Worm (Caenorhabditis elegans): Measurements from ENCODE around the gene Y97E10AR.2.

Gene Y97E10AR.2

DNA sequence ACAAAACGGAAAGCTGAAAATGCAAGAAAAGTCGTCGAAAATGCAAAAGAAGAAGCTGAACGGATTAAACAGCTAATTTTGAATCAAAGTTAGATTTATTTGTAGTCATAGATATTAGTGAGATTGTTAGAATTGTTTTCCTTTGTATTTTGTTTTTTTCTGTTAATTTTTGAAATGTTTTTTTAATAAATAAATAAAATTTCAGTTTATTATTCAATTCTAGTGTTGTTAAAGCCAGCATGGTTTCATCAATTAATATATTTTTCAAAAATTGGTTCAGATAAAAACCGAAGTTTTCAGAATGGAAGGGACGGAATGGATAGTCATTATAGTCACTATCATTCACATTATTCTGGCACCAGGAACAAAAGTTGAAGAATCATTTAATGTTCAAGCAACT lies 38.8 kb downstream of the Y97E10AR.2 start, which contains the start of gene algn-12:
algn-12 (plus strand) TSS at position 301 of the 400 bp plus-strand sequence.
- no peak for TF ChIP-seq eor-1 (tag; optimal IDR thresholded peaks at IDR 0.05)
- TF ChIP-seq ztf-4 (tag; optimal IDR thresholded peaks at IDR 0.05), result no peak
- no peak for TF ChIP-seq ztf-11 (tag; optimal IDR thresholded peaks at IDR 0.05)
- TF ChIP-seq nhr-237 (tag; optimal IDR thresholded peaks at IDR 0.05), result no peak
- no peak for TF ChIP-seq nhr-43 (tag; optimal IDR thresholded peaks at IDR 0.05; ENCODE audit: poor library complexity, severe bottlenecking)
- TF ChIP-seq ceh-9 (tag; optimal IDR thresholded peaks at IDR 0.05), result no peak
- TF ChIP-seq lin-39 (tag; optimal IDR thresholded peaks at IDR 0.05), result no peak
- TF ChIP-seq mdl-1 (tag; optimal IDR thresholded peaks at IDR 0.05), result no peak
- no peak for TF ChIP-seq aly-2 (tag; optimal IDR thresholded peaks at IDR 0.05)
- TF ChIP-seq nfya-1 (tag; optimal IDR thresholded peaks at IDR 0.05; ENCODE audit: insufficient read depth), result no peak
- TF ChIP-seq fkh-10 (GFP tag; optimal IDR thresholded peaks at IDR 0.05), result no peak
- TF ChIP-seq mml-1 (tag; optimal IDR thresholded peaks at IDR 0.05), result no peak
- no peak for TF ChIP-seq fos-1 (tag; optimal IDR thresholded peaks at IDR 0.05)
- no peak for TF ChIP-seq nhr-11 (tag; optimal IDR thresholded peaks at IDR 0.05)
- no peak for TF ChIP-seq nhr-77 (tag; optimal IDR thresholded peaks at IDR 0.05)

DNA sequence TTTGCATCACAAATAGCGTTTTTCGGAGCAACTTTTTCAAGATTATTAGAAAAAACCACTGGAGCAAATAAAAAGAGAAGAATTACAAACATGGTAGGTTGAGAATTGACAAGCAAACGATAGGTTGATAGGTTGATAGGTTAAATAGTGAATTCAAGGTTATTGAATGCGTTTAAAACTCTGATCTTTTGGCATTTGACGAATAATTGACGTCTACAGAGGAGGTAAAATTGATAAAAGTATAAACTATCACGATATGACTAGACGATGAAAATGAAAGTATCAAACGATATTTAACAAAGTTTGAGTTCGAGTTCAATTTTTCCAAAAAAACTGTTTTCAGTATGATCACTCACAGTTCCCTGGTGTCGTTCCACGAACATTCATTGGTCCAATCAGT lies 40.0 kb downstream of the Y97E10AR.2 start, which contains the start of gene ZC513.14:
ZC513.14 (minus strand) TSS at position 101 of the 400 bp plus-strand sequence.
- TF ChIP-seq nhr-237 (tag; optimal IDR thresholded peaks at IDR 0.05) (no peak), egl-5 (tag; optimal IDR thresholded peaks at IDR 0.05) (no peak), ZK546.5 (tag; optimal IDR thresholded peaks at IDR 0.05) (no peak), snpc-4 (tag; optimal IDR thresholded peaks at IDR 0.05) (no peak), fkh-2 (tag; optimal IDR thresholded peaks at IDR 0.05) (no peak), nhr-25 (tag; optimal IDR thresholded peaks at IDR 0.05) (no peak), pqm-1 (tag; optimal IDR thresholded peaks at IDR 0.05) (no peak), lsy-12 (tag; optimal IDR thresholded peaks at IDR 0.05) (no peak), fos-1 (tag; optimal IDR thresholded peaks at IDR 0.05) (no peak)

DNA sequence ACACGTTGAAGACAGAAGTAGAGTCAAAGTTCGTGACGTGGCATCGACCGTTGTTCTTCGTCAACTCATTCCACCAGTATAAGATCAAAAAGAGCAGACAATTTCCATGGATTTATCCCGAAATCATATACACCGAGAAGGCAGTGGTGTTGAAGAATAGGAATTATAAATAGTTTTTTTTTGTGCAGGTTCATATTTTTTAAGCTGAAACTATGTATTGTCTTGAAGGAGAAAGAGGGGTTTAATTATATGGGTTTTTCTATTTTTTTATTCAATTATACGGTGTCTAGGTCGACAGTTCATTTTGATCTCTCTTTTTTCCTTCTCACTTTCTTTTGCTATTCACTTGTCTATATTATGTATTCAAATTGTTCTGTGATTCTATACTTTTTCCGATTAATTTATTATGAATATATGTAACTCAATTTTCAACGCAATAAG lies 43.1 kb downstream of the Y97E10AR.2 start:
- peak; percentile 83 for TF ChIP-seq tbx-2 (tag; optimal IDR thresholded peaks at IDR 0.05)
- TF ChIP-seq nhr-43 (tag; optimal IDR thresholded peaks at IDR 0.05; ENCODE audit: poor library complexity, severe bottlenecking), result peak; percentile 85
- TF ChIP-seq daf-12 (tag; optimal IDR thresholded peaks at IDR 0.05), result no peak
- TF ChIP-seq ceh-16 (tag; optimal IDR thresholded peaks at IDR 0.05), result peak; percentile 23
- TF ChIP-seq nhr-28 (tag; optimal IDR thresholded peaks at IDR 0.05), result peak; percentile 24
- no peak for TF ChIP-seq nhr-77 (tag; optimal IDR thresholded peaks at IDR 0.05)
- peak; percentile 72 for TF ChIP-seq fos-1 (tag; optimal IDR thresholded peaks at IDR 0.05)
- no peak for TF ChIP-seq nfya-1 (tag; optimal IDR thresholded peaks at IDR 0.05; ENCODE audit: insufficient read depth)
- peak; percentile 90 for TF ChIP-seq nhr-23 (tag; optimal IDR thresholded peaks at IDR 0.05)
- peak; percentile 37 for TF ChIP-seq lsy-12 (tag; optimal IDR thresholded peaks at IDR 0.05)
- peak in 1 of 3 experiments; percentile 4 for TF ChIP-seq elt-3 (tag; optimal IDR thresholded peaks at IDR 0.05)

DNA sequence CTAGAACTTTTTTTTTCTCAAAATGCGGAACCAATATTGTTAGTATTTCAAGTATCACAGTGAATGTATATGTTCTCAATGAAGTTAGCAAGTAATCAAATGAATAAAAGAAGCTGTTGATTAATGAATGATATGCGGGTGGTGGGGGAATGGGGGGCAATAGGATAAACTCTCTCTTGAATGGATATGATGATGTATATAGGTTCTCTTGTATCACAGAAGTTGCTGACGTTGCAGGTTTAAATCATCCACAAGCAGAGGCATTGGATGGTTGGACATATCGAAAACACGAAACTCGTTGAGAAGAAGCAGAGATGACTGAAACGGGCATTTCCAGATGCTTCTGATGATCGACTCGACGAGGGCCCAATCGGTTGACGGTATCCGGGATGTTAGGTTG lies 43.6 kb downstream of the Y97E10AR.2 start:
- TF ChIP-seq sea-2 (GFP tag; optimal IDR thresholded peaks at IDR 0.05) (no peak), egl-5 (tag; optimal IDR thresholded peaks at IDR 0.05) (no peak), ama-1 (optimal IDR thresholded peaks at IDR 0.05) (peak; percentile 86), ceh-82 (tag; optimal IDR thresholded peaks at IDR 0.05) (no peak), nhr-25 (tag; optimal IDR thresholded peaks at IDR 0.05) (peak; percentile 40)

ce11 chrV:8040247-8041084 lies 44.5 kb downstream of the Y97E10AR.2 start:
- TF ChIP-seq nhr-25 (tag; optimal IDR thresholded peaks at IDR 0.05), result peak; percentile 64
- peak; percentile 84 for TF ChIP-seq ama-1 (optimal IDR thresholded peaks at IDR 0.05)
- TF ChIP-seq tbx-2 (tag; optimal IDR thresholded peaks at IDR 0.05), result peak; percentile 4
- TF ChIP-seq nhr-237 (tag; optimal IDR thresholded peaks at IDR 0.05), result no peak
- no peak for TF ChIP-seq mdl-1 (tag; optimal IDR thresholded peaks at IDR 0.05)
- TF ChIP-seq nhr-28 (tag; optimal IDR thresholded peaks at IDR 0.05), result no peak
- peak; percentile 63 for TF ChIP-seq fos-1 (tag; optimal IDR thresholded peaks at IDR 0.05)
- TF ChIP-seq elt-3 (tag; optimal IDR thresholded peaks at IDR 0.05), result peak in 1 of 3 experiments; percentile 13
- TF ChIP-seq fkh-10 (GFP tag; optimal IDR thresholded peaks at IDR 0.05), result no peak
- peak; percentile 95 for TF ChIP-seq nhr-23 (tag; optimal IDR thresholded peaks at IDR 0.05)
- TF ChIP-seq ceh-28 (tag; optimal IDR thresholded peaks at IDR 0.05), result no peak
- peak; percentile 25 for TF ChIP-seq lsy-12 (tag; optimal IDR thresholded peaks at IDR 0.05)
- TF ChIP-seq nhr-77 (tag; optimal IDR thresholded peaks at IDR 0.05), result no peak
- peak; percentile 94 for TF ChIP-seq nhr-43 (tag; optimal IDR thresholded peaks at IDR 0.05; ENCODE audit: poor library complexity, severe bottlenecking)
- no peak for TF ChIP-seq unc-39 (tag; optimal IDR thresholded peaks at IDR 0.05)
- no peak for TF ChIP-seq ceh-16 (tag; optimal IDR thresholded peaks at IDR 0.05)
- TF ChIP-seq nhr-11 (tag; optimal IDR thresholded peaks at IDR 0.05), result no peak
- no peak for TF ChIP-seq zag-1 (tag; optimal IDR thresholded peaks at IDR 0.05)
- no peak for TF ChIP-seq daf-12 (tag; optimal IDR thresholded peaks at IDR 0.05)
- no peak for TF ChIP-seq ceh-82 (tag; optimal IDR thresholded peaks at IDR 0.05)
- no peak for TF ChIP-seq ztf-11 (tag; optimal IDR thresholded peaks at IDR 0.05)
